Fruit fly (Drosophila melanogaster) whole organism, embryonic: ENCODE results near the gene waw.

Experiments used
- Atf6 ChIP-seq: fragments of 200-800 bp; sonication (Bioruptor generic); IDR thresholded peaks from 2 replicates; pipeline ENCODE4 v1.3.6; 2022; ENCODE audit warnings: missing biosample characterization, missing genetic modification characterization
- CG10431 ChIP-seq: fragments of 200-800 bp; sonication (Bioruptor generic); optimal IDR thresholded peaks from 3 replicates; lab custom pipeline; 2018; ENCODE audit warnings: missing biosample characterization, mild to moderate bottlenecking, missing genetic modification characterization
- CG10543 ChIP-seq: fragments of 200-800 bp; sonication (Bioruptor generic); optimal IDR thresholded peaks from 3 replicates; lab custom pipeline; 2017; ENCODE audit warnings: missing biosample characterization, mild to moderate bottlenecking, missing genetic modification characterization, moderate library complexity
- CG11560 ChIP-seq: fragments of 200-800 bp; sonication (Bioruptor generic); IDR thresholded peaks from 3 replicates; pipeline ENCODE4 v1.3.6; 2022; ENCODE audit warnings: missing biosample characterization, missing genetic modification characterization
- CG12299 ChIP-seq: fragments of 200-800 bp; sonication (Bioruptor generic); optimal IDR thresholded peaks from 2 replicates; lab custom pipeline; 2018; ENCODE audit warnings: missing biosample characterization, mild to moderate bottlenecking, missing genetic modification characterization
- CG14710 ChIP-seq: fragments of 200-800 bp; sonication (Bioruptor generic); optimal IDR thresholded peaks from 3 replicates; lab custom pipeline; 2019; ENCODE audit warnings: missing biosample characterization, mild to moderate bottlenecking, missing genetic modification characterization, moderate library complexity
- CG18764 ChIP-seq: fragments of 200-800 bp; sonication (Bioruptor generic); optimal IDR thresholded peaks from 3 replicates; lab custom pipeline; 2016; ENCODE audit warnings: missing biosample characterization, missing genetic modification characterization
- CG2712 ChIP-seq: fragments of 200-800 bp; optimal IDR thresholded peaks from 3 replicates; lab custom pipeline; 2019; ENCODE audit warnings: missing biosample characterization, mild to moderate bottlenecking, missing genetic modification characterization, moderate library complexity
- CG31365 ChIP-seq: fragments of 200-800 bp; sonication (Bioruptor generic); optimal IDR thresholded peaks from 2 replicates; lab custom pipeline; 2018; ENCODE audit warnings: missing biosample characterization, mild to moderate bottlenecking, missing genetic modification characterization
- CG31388 ChIP-seq: fragments of 200-800 bp; sonication (Bioruptor generic); optimal IDR thresholded peaks from 2 replicates; lab custom pipeline; 2016; ENCODE audit warnings: missing biosample characterization, missing genetic modification characterization
- CG31441 ChIP-seq: fragments of 200-800 bp; sonication (Bioruptor generic); IDR thresholded peaks from 2 replicates; pipeline ENCODE4 v1.3.6; 2022; ENCODE audit warnings: missing biosample characterization, missing genetic modification characterization
- CG42726 ChIP-seq: fragments of 200-800 bp; sonication (Bioruptor generic); IDR thresholded peaks from 2 replicates; pipeline ENCODE4 v1.3.6; 2022; ENCODE audit warnings: missing biosample characterization, missing genetic modification characterization; ENCODE audit not compliant: partially characterized antibody
- CG4360 ChIP-seq: fragments of 200-800 bp; sonication (Bioruptor generic); IDR thresholded peaks from 2 replicates; pipeline ENCODE4 v1.3.6; 2022; ENCODE audit warnings: missing biosample characterization, missing genetic modification characterization
- CG4424 ChIP-seq: fragments of 200-800 bp; sonication (Bioruptor generic); optimal IDR thresholded peaks from 3 replicates; lab custom pipeline; 2016; ENCODE audit warnings: missing biosample characterization, missing genetic modification characterization
- CG6175 ChIP-seq: fragments of 200-800 bp; sonication (Bioruptor generic); IDR thresholded peaks from 3 replicates; pipeline ENCODE4 v1.3.6; 2022; ENCODE audit warnings: missing biosample characterization, missing genetic modification characterization
- CG6272 ChIP-seq: fragments of 200-800 bp; sonication (Bioruptor generic); IDR thresholded peaks from 2 replicates; pipeline ENCODE4 v1.3.6; 2022; ENCODE audit warnings: missing biosample characterization, missing genetic modification characterization
- CG8281 ChIP-seq: fragments of 200-800 bp; sonication (Bioruptor generic); optimal IDR thresholded peaks from 2 replicates; lab custom pipeline; 2018; ENCODE audit warnings: missing biosample characterization, mild to moderate bottlenecking, missing genetic modification characterization, moderate library complexity
- CG8765 ChIP-seq: fragments of 200-800 bp; sonication (Bioruptor generic); IDR thresholded peaks from 2 replicates; pipeline ENCODE4 v1.3.6; 2022; ENCODE audit warnings: missing biosample characterization, missing genetic modification characterization
- CG9727 ChIP-seq: fragments of 200-800 bp; sonication (Bioruptor generic); optimal IDR thresholded peaks from 3 replicates; lab custom pipeline; 2017; ENCODE audit warnings: missing biosample characterization, mild to moderate bottlenecking, missing genetic modification characterization
- CHES-1-like ChIP-seq: fragments of 200-800 bp; sonication (Bioruptor generic); optimal IDR thresholded peaks from 2 replicates; lab custom pipeline; 2016; ENCODE audit warnings: missing biosample characterization, missing genetic modification characterization
- Camta ChIP-seq: fragments of 200-800 bp; sonication (Bioruptor generic); optimal IDR thresholded peaks from 2 replicates; lab custom pipeline; 2016; ENCODE audit warnings: missing biosample characterization, missing genetic modification characterization
- D19A ChIP-seq: fragments of 200-800 bp; optimal IDR thresholded peaks from 3 replicates; lab custom pipeline; 2019; ENCODE audit warnings: missing biosample characterization, mild to moderate bottlenecking, missing genetic modification characterization, moderate library complexity
- Doc3 ChIP-seq: fragments of 200-800 bp; sonication (Bioruptor generic); IDR thresholded peaks from 3 replicates; pipeline ENCODE4 v1.3.6; 2022; ENCODE audit warnings: missing biosample characterization, missing genetic modification characterization; ENCODE audit not compliant: partially characterized antibody
- Dp ChIP-seq: fragments of 200-800 bp; sonication (Bioruptor generic); optimal IDR thresholded peaks from 2 replicates; lab custom pipeline; 2018; ENCODE audit warnings: missing biosample characterization, mild to moderate bottlenecking, missing genetic modification characterization, moderate library complexity
- Dref ChIP-seq: fragments of 200-800 bp; sonication (Bioruptor generic); IDR thresholded peaks from 2 replicates; pipeline ENCODE4 v1.3.6; 2022; ENCODE audit warnings: missing biosample characterization, missing genetic modification characterization
- GATAe ChIP-seq: fragments of 200-800 bp; sonication (Bioruptor generic); conservative IDR thresholded peaks from 2 replicates; pipeline ENCODE4 v1.3.6; 2022; ENCODE audit warnings: missing biosample characterization, missing genetic modification characterization
- HHEX ChIP-seq: fragments of 200-800 bp; sonication (Bioruptor generic); optimal IDR thresholded peaks from 3 replicates; lab custom pipeline; 2017; ENCODE audit warnings: missing biosample characterization, mild to moderate bottlenecking, missing genetic modification characterization, missing genetic modification reagents
- HLH3B ChIP-seq: fragments of 200-800 bp; sonication (Bioruptor generic); IDR thresholded peaks from 2 replicates; pipeline ENCODE4 v1.3.6; 2022; ENCODE audit warnings: missing biosample characterization, missing genetic modification characterization
- Hey ChIP-seq: fragments of 200-800 bp; sonication (Bioruptor generic); optimal IDR thresholded peaks from 3 replicates; lab custom pipeline; 2018; ENCODE audit warnings: missing biosample characterization, mild to moderate bottlenecking, missing genetic modification characterization
- Mrtf ChIP-seq: fragments of 200-800 bp; sonication (Bioruptor generic); IDR thresholded peaks from 3 replicates; pipeline ENCODE4 v1.3.6; 2022; ENCODE audit warnings: missing biosample characterization, missing genetic modification characterization
- Myb ChIP-seq: fragments of 200-800 bp; sonication (Bioruptor generic); optimal IDR thresholded peaks from 2 replicates; lab custom pipeline; 2016; ENCODE audit warnings: missing biosample characterization, missing genetic modification characterization
- Side ChIP-seq: fragments of 200-800 bp; sonication (Bioruptor generic); optimal IDR thresholded peaks from 2 replicates; lab custom pipeline; 2016; ENCODE audit warnings: missing biosample characterization, missing genetic modification characterization
- bab2 ChIP-seq: fragments of 200-800 bp; sonication (Bioruptor generic); optimal IDR thresholded peaks from 2 replicates; lab custom pipeline; 2016; ENCODE audit warnings: missing biosample characterization, missing genetic modification characterization
- bsh ChIP-seq, 2 experiments: fragments of 200-800 bp; sonication (Bioruptor generic); optimal IDR thresholded peaks; 2 replicates each; lab custom pipeline; 2017 to 2018; ENCODE audit warnings: mild to moderate bottlenecking in 2 of 2, missing biosample characterization in 2 of 2, missing genetic modification characterization in 2 of 2, moderate library complexity in 1 of 2
- crp ChIP-seq, 2 experiments: fragments of 200-800 bp; sonication (Bioruptor generic); optimal IDR thresholded peaks; 2 replicates in 1 of 2; 3 replicates in 1 of 2; lab custom pipeline; 2017; ENCODE audit warnings: missing biosample characterization in 2 of 2, missing genetic modification characterization in 2 of 2, mild to moderate bottlenecking in 1 of 2, moderate library complexity in 1 of 2
- disco-r ChIP-seq: fragments of 200-800 bp; sonication (Bioruptor generic); optimal IDR thresholded peaks from 2 replicates; lab custom pipeline; 2016; ENCODE audit warnings: missing biosample characterization, missing genetic modification characterization
- ewg ChIP-seq: fragments of 200-800 bp; sonication (Bioruptor generic); optimal IDR thresholded peaks from 3 replicates; lab custom pipeline; 2017; ENCODE audit warnings: mild to moderate bottlenecking, missing biosample characterization, missing genetic modification reagents, missing genetic modification characterization
- jumu ChIP-seq: fragments of 200-800 bp; sonication (Bioruptor generic); optimal IDR thresholded peaks from 3 replicates; lab custom pipeline; 2016; ENCODE audit warnings: missing biosample characterization, missing genetic modification characterization
- kah ChIP-seq: fragments of 200-800 bp; sonication (Bioruptor generic); optimal IDR thresholded peaks from 2 replicates; lab custom pipeline; 2018; ENCODE audit warnings: missing biosample characterization, mild to moderate bottlenecking, missing genetic modification characterization
- luna ChIP-seq: fragments of 200-800 bp; sonication (Bioruptor generic); optimal IDR thresholded peaks from 2 replicates; lab custom pipeline; 2016; ENCODE audit warnings: missing biosample characterization, missing genetic modification characterization
- mirr ChIP-seq: fragments of 200-800 bp; sonication (Bioruptor generic); optimal IDR thresholded peaks from 3 replicates; lab custom pipeline; 2018; ENCODE audit warnings: missing biosample characterization, mild to moderate bottlenecking, missing genetic modification characterization
- nom ChIP-seq: fragments of 200-800 bp; sonication (Bioruptor generic); optimal IDR thresholded peaks from 2 replicates; lab custom pipeline; 2017; ENCODE audit warnings: missing biosample characterization, missing genetic modification characterization, mild to moderate bottlenecking, moderate library complexity, missing genetic modification reagents
- psq ChIP-seq: fragments of 200-800 bp; sonication (Bioruptor generic); optimal IDR thresholded peaks from 2 replicates; lab custom pipeline; 2017; ENCODE audit warnings: missing biosample characterization, missing genetic modification characterization
- ranshi ChIP-seq: fragments of 200-800 bp; sonication (Bioruptor generic); IDR thresholded peaks from 2 replicates; pipeline ENCODE4 v1.3.6; 2022; ENCODE audit warnings: missing biosample characterization, missing genetic modification characterization
- scrt ChIP-seq: fragments of 200-800 bp; sonication (Bioruptor generic); optimal IDR thresholded peaks from 2 replicates; lab custom pipeline; 2018; ENCODE audit warnings: missing biosample characterization, mild to moderate bottlenecking, missing genetic modification characterization, moderate library complexity
- so ChIP-seq: fragments of 200-800 bp; sonication (Bioruptor generic); IDR thresholded peaks from 3 replicates; pipeline ENCODE4 v1.3.6; 2022; ENCODE audit warnings: missing biosample characterization, missing genetic modification characterization
- trh ChIP-seq: fragments of 200-800 bp; sonication (Bioruptor generic); optimal IDR thresholded peaks from 2 replicates; lab custom pipeline; 2016; ENCODE audit warnings: missing biosample characterization, missing genetic modification characterization
- vvl ChIP-seq: fragments of 200-800 bp; sonication (Bioruptor generic); IDR thresholded peaks from 2 replicates; pipeline ENCODE4 v1.3.6; 2022; ENCODE audit warnings: missing biosample characterization, missing genetic modification characterization
- wor ChIP-seq: fragments of 200-800 bp; sonication (Bioruptor generic); IDR thresholded peaks from 2 replicates; pipeline ENCODE4 v1.3.6; 2022; ENCODE audit warnings: missing biosample characterization, missing genetic modification characterization
- zfh1 ChIP-seq: fragments of 200-800 bp; sonication (Bioruptor generic); IDR thresholded peaks from 3 replicates; pipeline ENCODE4 v1.3.6; 2022; ENCODE audit warnings: missing biosample characterization, missing genetic modification characterization

Gene waw

DNA sequence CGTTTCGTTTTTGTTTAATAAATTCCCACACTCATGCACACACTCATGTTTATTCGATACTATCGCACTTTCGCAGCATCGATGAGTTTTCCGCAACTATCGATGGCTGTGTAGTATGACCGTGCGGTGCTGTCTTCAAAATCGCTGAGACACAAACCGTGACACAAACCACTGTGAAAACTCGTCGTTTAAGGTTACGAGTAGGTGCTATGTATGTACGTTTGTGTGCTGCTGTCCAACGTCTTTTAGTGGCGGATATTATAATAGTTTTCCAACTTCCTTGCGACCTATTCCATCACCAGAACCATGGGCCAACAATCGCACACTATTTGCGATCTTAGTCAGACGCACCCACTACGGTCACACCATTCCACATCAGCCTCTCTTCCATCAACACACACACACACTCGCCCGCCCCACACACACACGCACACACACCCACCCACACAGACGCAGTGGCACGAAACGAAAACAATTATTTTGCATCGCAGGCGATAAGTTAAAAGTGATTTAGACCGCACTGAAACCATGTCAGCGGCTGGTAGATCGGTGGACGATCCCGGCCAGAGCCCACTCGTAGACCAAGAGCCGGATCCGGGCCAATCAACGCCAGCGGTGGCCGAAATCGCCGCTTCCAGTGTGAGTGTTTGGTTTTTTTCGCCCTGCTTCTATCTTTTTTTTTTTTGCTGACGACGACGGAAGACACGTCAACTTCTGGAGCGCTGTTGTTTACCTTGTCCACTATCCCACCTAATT is 38.7 kb upstream of the waw start, which contains the start of the genes Dd and CG1486 (continued):
- TF ChIP-seq CG12299 (no peak), jumu (peak; percentile 30), bab2 (no peak), CG31388 (GFP tag; lab: Kevin White, UChicago) (no peak), nom (GFP tag; lab: Kevin White, UChicago) (peak; percentile 21), mirr (GFP tag; lab: Kevin White, UChicago) (no peak), CG18764 (no peak), zfh1 (no peak), trh (GFP tag; lab: Kevin White, UChicago) (no peak), Doc3 (GFP tag; lab: Robert Waterston, UW) (peak; percentile 75), Hey (tag; lab: Kevin White, UChicago) (no peak), kah (no peak), HHEX (no peak), CG2712 (tag; lab: Kevin White, UChicago) (peak; percentile 32), CG14710 (tag; lab: Kevin White, UChicago) (peak; percentile 79), CG4424 (GFP tag; lab: Kevin White, UChicago) (peak; percentile 3), CG11560 (peak; percentile 44; the same call in 1 of the 3 replicates), CG10543 (GFP tag; lab: Kevin White, UChicago) (peak; percentile 30), CG6272 (GFP tag; lab: Robert Waterston, UW) (0 out of 2 replicates have a peak, but pooled peaks have one; percentile 29), D19A (tag; lab: Kevin White, UChicago) (peak; percentile 17), luna (GFP tag; lab: Kevin White, UChicago) (no peak), CG10431 (GFP tag; lab: Kevin White, UChicago) (no peak), ranshi (GFP tag; lab: Robert Waterston, UW) (no peak), bsh (GFP tag; optimal IDR thresholded peaks at IDR 0.05; lab: Kevin White, UChicago) (peak in 1 of 2 experiments; percentile 59), disco-r (GFP tag; lab: Kevin White, UChicago) (no peak), scrt (no peak), ewg (peak; percentile 30), Side (GFP tag; lab: Kevin White, UChicago) (no peak), CG42726 (GFP tag; lab: Robert Waterston, UW) (peak; percentile 85; the same call in 1 of the 2 replicates), psq (GFP tag; lab: Kevin White, UChicago) (no peak), Mrtf (GFP tag; lab: Robert Waterston, UW) (no peak), CG9727 (GFP tag; lab: Kevin White, UChicago) (no peak), CG8281 (no peak), vvl (GFP tag; lab: Robert Waterston, UW) (no peak), CG6175 (no peak), wor (GFP tag; lab: Robert Waterston, UW) (no peak), CG31441 (no peak), Dref (GFP tag; lab: Robert Waterston, UW) (peak; percentile 74), crp (GFP tag; optimal IDR thresholded peaks at IDR 0.05; lab: Kevin White, UChicago) (peak in 1 of 2 experiments; percentile 14), GATAe (GFP tag; lab: Robert Waterston, UW) (no peak), HLH3B (no peak), CHES-1-like (GFP tag; lab: Kevin White, UChicago) (peak; percentile 61), so (GFP tag; lab: Robert Waterston, UW) (no peak), Myb (GFP tag; lab: Kevin White, UChicago) (peak; percentile 23), CG31365 (no peak), Camta (GFP tag; lab: Kevin White, UChicago) (no peak), CG4360 (GFP tag; lab: Robert Waterston, UW) (no peak), Atf6 (GFP tag; lab: Robert Waterston, UW) (no peak), Dp (GFP tag; lab: Kevin White, UChicago) (peak; percentile 22), CG8765 (GFP tag; lab: Robert Waterston, UW) (no peak)
